Fruit fly (Drosophila melanogaster) whole organism, embryonic: ENCODE measurements around the gene CG6610.

Experiments
- B-H2 ChIP-seq: fragments of 200-800 bp; sonication (Bioruptor generic); optimal IDR thresholded peaks from 2 replicates; lab custom pipeline; 2018; ENCODE audit warnings: missing biosample characterization, mild to moderate bottlenecking, missing genetic modification characterization
- CG10274 ChIP-seq: fragments of 200-800 bp; sonication (Bioruptor generic); optimal IDR thresholded peaks from 3 replicates; lab custom pipeline; 2017; ENCODE audit warnings: missing biosample characterization, mild to moderate bottlenecking, missing genetic modification characterization
- CG10543 ChIP-seq: fragments of 200-800 bp; sonication (Bioruptor generic); optimal IDR thresholded peaks from 3 replicates; lab custom pipeline; 2017; ENCODE audit warnings: missing biosample characterization, mild to moderate bottlenecking, missing genetic modification characterization, moderate library complexity
- CG10565 ChIP-seq: fragments of 200-800 bp; sonication (Bioruptor generic); optimal IDR thresholded peaks from 3 replicates; lab custom pipeline; 2016; ENCODE audit warnings: missing biosample characterization, mild to moderate bottlenecking, missing genetic modification characterization
- CG11504 ChIP-seq: fragments of 200-800 bp; sonication (Bioruptor generic); optimal IDR thresholded peaks from 3 replicates; lab custom pipeline; 2019; ENCODE audit warnings: missing biosample characterization, mild to moderate bottlenecking, missing genetic modification characterization, moderate library complexity
- CG13424 ChIP-seq: fragments of 200-800 bp; sonication (Bioruptor generic); optimal IDR thresholded peaks from 2 replicates; lab custom pipeline; 2019; ENCODE audit warnings: missing biosample characterization, mild to moderate bottlenecking, missing genetic modification characterization, moderate library complexity
- CG18262 ChIP-seq: fragments of 200-800 bp; optimal IDR thresholded peaks from 3 replicates; lab custom pipeline; 2019; ENCODE audit warnings: missing biosample characterization, mild to moderate bottlenecking, missing genetic modification characterization, moderate library complexity
- CG30431 ChIP-seq: fragments of 200-800 bp; sonication (Bioruptor generic); optimal IDR thresholded peaks from 2 replicates; lab custom pipeline; 2017; ENCODE audit warnings: missing biosample characterization, missing genetic modification characterization
- CG31365 ChIP-seq: fragments of 200-800 bp; sonication (Bioruptor generic); optimal IDR thresholded peaks from 2 replicates; lab custom pipeline; 2018; ENCODE audit warnings: missing biosample characterization, mild to moderate bottlenecking, missing genetic modification characterization
- CG43689 ChIP-seq: fragments of 200-800 bp; sonication (Bioruptor generic); IDR thresholded peaks from 2 replicates; pipeline ENCODE4 v1.3.6; 2022; ENCODE audit warnings: missing biosample characterization, missing genetic modification characterization
- CG4730 ChIP-seq: fragments of 200-800 bp; sonication (Bioruptor generic); IDR thresholded peaks from 2 replicates; pipeline ENCODE4 v1.3.6; 2022; ENCODE audit warnings: missing biosample characterization, missing genetic modification characterization
- CG6254 ChIP-seq: fragments of 200-800 bp; sonication (Bioruptor generic); optimal IDR thresholded peaks from 3 replicates; lab custom pipeline; 2017; ENCODE audit warnings: mild to moderate bottlenecking, missing biosample characterization, missing genetic modification reagents, missing genetic modification characterization
- CG6854 ChIP-seq: fragments of 200-800 bp; sonication (Bioruptor generic); optimal IDR thresholded peaks from 3 replicates; lab custom pipeline; 2017; ENCODE audit warnings: missing biosample characterization, mild to moderate bottlenecking, missing genetic modification characterization
- CG7271 ChIP-seq: fragments of 200-800 bp; sonication (Bioruptor generic); optimal IDR thresholded peaks from 2 replicates; lab custom pipeline; 2018; ENCODE audit warnings: missing biosample characterization, mild to moderate bottlenecking, missing genetic modification characterization, moderate library complexity
- CG7556 ChIP-seq: fragments of 200-800 bp; sonication (Bioruptor generic); optimal IDR thresholded peaks from 2 replicates; lab custom pipeline; 2017; ENCODE audit warnings: missing biosample characterization, mild to moderate bottlenecking, missing genetic modification characterization
- CG9876 ChIP-seq: fragments of 200-800 bp; sonication (Bioruptor generic); optimal IDR thresholded peaks from 2 replicates; lab custom pipeline; 2016; ENCODE audit warnings: missing biosample characterization, missing genetic modification characterization
- Dbx ChIP-seq: fragments of 200-800 bp; sonication (Bioruptor generic); IDR thresholded peaks from 3 replicates; pipeline ENCODE4 v1.3.6; 2022; ENCODE audit warnings: missing biosample characterization, missing genetic modification characterization
- HLH4C ChIP-seq: fragments of 200-800 bp; sonication (Bioruptor generic); IDR thresholded peaks from 3 replicates; pipeline ENCODE4 v1.3.6; 2022; ENCODE audit warnings: missing biosample characterization, missing genetic modification characterization; ENCODE audit not compliant: partially characterized antibody
- Kr ChIP-seq: fragments of 200-800 bp; sonication (Bioruptor generic); optimal IDR thresholded peaks from 2 replicates; lab custom pipeline; 2017; ENCODE audit warnings: missing biosample characterization, mild to moderate bottlenecking, missing genetic modification characterization
- MBD-R2 ChIP-seq: fragments of 200-800 bp; sonication (Bioruptor generic); IDR thresholded peaks from 2 replicates; pipeline ENCODE4 v1.3.6; 2022; ENCODE audit warnings: missing biosample characterization, missing genetic modification characterization
- Max ChIP-seq: fragments of 200-800 bp; sonication (Bioruptor generic); optimal IDR thresholded peaks from 2 replicates; lab custom pipeline; 2016; ENCODE audit warnings: missing biosample characterization, mild to moderate bottlenecking, missing genetic modification characterization
- NFAT ChIP-seq: fragments of 200-800 bp; sonication (Bioruptor generic); IDR thresholded peaks from 2 replicates; pipeline ENCODE4 v1.3.6; 2022; ENCODE audit warnings: missing biosample characterization, missing genetic modification characterization
- Nf-YB ChIP-seq: fragments of 200-800 bp; sonication (Bioruptor generic); optimal IDR thresholded peaks from 3 replicates; lab custom pipeline; 2019; ENCODE audit warnings: missing biosample characterization, mild to moderate bottlenecking, missing genetic modification characterization, moderate library complexity
- Optix ChIP-seq: fragments of 200-800 bp; sonication (Bioruptor generic); IDR thresholded peaks from 3 replicates; pipeline ENCODE4 v1.3.6; 2022; ENCODE audit warnings: missing biosample characterization, missing genetic modification characterization
- Sin3A ChIP-seq: fragments of >200 bp; optimal IDR thresholded peaks from 2 replicates; lab custom pipeline; 2018
- Sox102F ChIP-seq: fragments of 200-800 bp; sonication (Bioruptor generic); optimal IDR thresholded peaks from 2 replicates; lab custom pipeline; 2018; ENCODE audit warnings: missing biosample characterization, mild to moderate bottlenecking, missing genetic modification characterization, moderate library complexity
- TFAM ChIP-seq: fragments of 200-800 bp; sonication (Bioruptor generic); optimal IDR thresholded peaks from 2 replicates; lab custom pipeline; 2017; ENCODE audit warnings: missing biosample characterization, missing genetic modification characterization, inconsistent platforms
- abd-A ChIP-seq: fragments of 200-800 bp; sonication (Bioruptor generic); optimal IDR thresholded peaks from 3 replicates; lab custom pipeline; 2019; ENCODE audit warnings: missing biosample characterization, mild to moderate bottlenecking, missing genetic modification characterization, moderate library complexity
- bigmax ChIP-seq: fragments of 200-800 bp; sonication (Bioruptor generic); optimal IDR thresholded peaks from 2 replicates; lab custom pipeline; 2018; ENCODE audit warnings: missing biosample characterization, mild to moderate bottlenecking, missing genetic modification characterization
- bowl ChIP-seq: fragments of 200-800 bp; sonication (Bioruptor generic); IDR thresholded peaks from 2 replicates; pipeline ENCODE4 v1.3.6; 2022; ENCODE audit warnings: missing biosample characterization, missing genetic modification characterization
- caup ChIP-seq: fragments of 200-800 bp; sonication (Bioruptor generic); optimal IDR thresholded peaks from 3 replicates; lab custom pipeline; 2017; ENCODE audit warnings: missing biosample characterization, mild to moderate bottlenecking, missing genetic modification characterization, moderate library complexity; ENCODE audit not compliant: severe bottlenecking
- chm ChIP-seq: fragments of 200-800 bp; sonication (Bioruptor generic); IDR thresholded peaks from 2 replicates; pipeline ENCODE4 v1.3.6; 2022; ENCODE audit warnings: missing biosample characterization, missing genetic modification characterization
- dati ChIP-seq: fragments of 200-800 bp; sonication (Bioruptor generic); IDR thresholded peaks from 2 replicates; pipeline ENCODE4 v1.3.6; 2022; ENCODE audit warnings: missing biosample characterization, missing genetic modification characterization
- eve ChIP-seq, 2 experiments: fragments of >200 bp; optimal IDR thresholded peaks; 2 replicates each; lab custom pipeline; 2017; ENCODE audit warnings: missing biosample characterization in 2 of 2, missing genetic modification characterization in 2 of 2
- ewg ChIP-seq: fragments of 200-800 bp; sonication (Bioruptor generic); optimal IDR thresholded peaks from 3 replicates; lab custom pipeline; 2017; ENCODE audit warnings: mild to moderate bottlenecking, missing biosample characterization, missing genetic modification reagents, missing genetic modification characterization
- gce ChIP-seq: fragments of 200-800 bp; sonication (Bioruptor generic); IDR thresholded peaks from 3 replicates; pipeline ENCODE4 v1.3.6; 2022; ENCODE audit warnings: missing biosample characterization, missing genetic modification characterization
- insv ChIP-seq, 2 experiments: fragments of 200-800 bp; sonication (Bioruptor generic); optimal IDR thresholded peaks; 3 replicates each; lab custom pipeline; 2016 to 2018; ENCODE audit warnings: missing biosample characterization in 2 of 2, missing genetic modification characterization in 2 of 2
- lmd ChIP-seq: fragments of 200-800 bp; sonication (Bioruptor generic); IDR thresholded peaks from 2 replicates; pipeline ENCODE4 v1.3.6; 2022; ENCODE audit warnings: missing biosample characterization, missing genetic modification characterization
- pfk ChIP-seq: fragments of 200-800 bp; sonication (Bioruptor generic); optimal IDR thresholded peaks from 2 replicates; lab custom pipeline; 2018; ENCODE audit warnings: missing biosample characterization, mild to moderate bottlenecking, missing genetic modification characterization, moderate library complexity
- schlank ChIP-seq: fragments of 200-800 bp; sonication (Bioruptor generic); optimal IDR thresholded peaks from 2 replicates; lab custom pipeline; 2018; ENCODE audit warnings: missing biosample characterization, mild to moderate bottlenecking, missing genetic modification characterization
- sisA ChIP-seq: fragments of 200-800 bp; sonication (Bioruptor generic); IDR thresholded peaks from 2 replicates; pipeline ENCODE4 v1.3.6; 2022; ENCODE audit warnings: missing biosample characterization, missing genetic modification characterization
- trh ChIP-seq: fragments of 200-800 bp; sonication (Bioruptor generic); optimal IDR thresholded peaks from 2 replicates; lab custom pipeline; 2016; ENCODE audit warnings: missing biosample characterization, missing genetic modification characterization
- z ChIP-seq: fragments of 200-800 bp; sonication (Bioruptor generic); IDR thresholded peaks from 3 replicates; pipeline ENCODE4 v1.3.6; 2022; ENCODE audit warnings: missing biosample characterization, missing genetic modification characterization
- zfh2 ChIP-seq: fragments of 200-800 bp; sonication (Bioruptor generic); optimal IDR thresholded peaks from 2 replicates; lab custom pipeline; 2016; ENCODE audit warnings: missing biosample characterization, missing genetic modification characterization

CG6610 gene

DNA sequence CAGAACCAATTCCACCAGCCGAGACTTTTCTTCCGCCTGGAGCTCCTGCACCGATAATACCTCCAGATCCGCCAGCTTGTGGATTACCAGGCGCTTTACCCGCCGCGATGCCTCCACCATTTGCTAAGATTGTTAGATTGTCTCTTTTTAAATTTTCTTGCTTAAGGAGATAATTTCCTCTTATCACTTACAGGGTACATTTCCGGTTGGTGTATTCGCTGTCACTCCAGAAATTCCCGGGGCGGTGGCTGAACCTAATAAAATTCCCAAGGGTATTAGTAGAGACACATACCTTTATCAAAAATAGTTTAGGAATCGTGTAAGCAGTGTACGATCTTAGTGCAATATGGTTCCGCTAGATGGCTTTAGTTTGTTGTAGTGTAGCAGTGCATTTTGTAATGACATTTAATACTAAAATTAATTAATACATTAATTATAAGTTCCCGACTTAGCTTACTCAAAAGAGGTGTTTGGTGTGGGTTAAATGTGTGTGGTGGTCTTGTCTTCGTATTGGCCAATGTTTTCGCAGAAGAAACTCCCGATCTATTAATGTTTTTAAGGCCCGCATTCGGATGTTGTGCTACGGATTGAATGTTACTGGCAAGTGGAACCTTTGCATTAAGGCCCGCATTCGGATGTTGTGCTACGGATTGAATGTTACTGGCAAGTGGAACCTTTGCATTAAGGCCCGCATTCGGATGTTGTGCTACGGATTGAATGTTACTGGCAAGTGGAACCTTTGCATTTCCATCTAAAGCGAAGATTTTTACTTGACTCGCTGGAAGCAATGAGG, 49.5 kb downstream of the CG6610 start (continued):
- TF ChIP-seq CG10543 (GFP tag; lab: Kevin White, UChicago) (peak; percentile 59), CG4730 (GFP tag; lab: Robert Waterston, UW) (peak; percentile 19; the same call in 1 of the 2 replicates), CG6854 (GFP tag; lab: Kevin White, UChicago) (peak; percentile 75), pfk (GFP tag; lab: Kevin White, UChicago) (peak; percentile 60), NFAT (GFP tag; lab: Robert Waterston, UW) (peak; percentile 89), B-H2 (GFP tag; lab: Kevin White, UChicago) (peak; percentile 71), CG6254 (GFP tag; lab: Kevin White, UChicago) (peak; percentile 99), Optix (GFP tag; lab: Robert Waterston, UW) (no peak), dati (peak; percentile 83), CG30431 (peak; percentile 56), schlank (peak; percentile 77), Kr (GFP tag; lab: Kevin White, UChicago) (no peak), Sox102F (GFP tag; lab: Kevin White, UChicago) (peak; percentile 26), trh (peak; percentile 30), insv (GFP tag; optimal IDR thresholded peaks at IDR 0.05; lab: Kevin White, UChicago) (peak in 1 of 2 experiments; percentile 47), CG9876 (peak; percentile 16), CG10274 (GFP tag; lab: Kevin White, UChicago) (peak; percentile 69), CG13424 (tag; lab: Kevin White, UChicago) (peak; percentile 34), CG18262 (tag; lab: Kevin White, UChicago) (peak; percentile 64), CG43689 (GFP tag; lab: Robert Waterston, UW) (peak; percentile 71), z (no peak; the same call in 2 of the 3 replicates), CG10565 (peak; percentile 24), Nf-YB (GFP tag; lab: Kevin White, UChicago) (peak; percentile 45), lmd (GFP tag; lab: Robert Waterston, UW) (peak; percentile 74), bigmax (peak; percentile 68), CG7271 (tag; lab: Kevin White, UChicago) (peak; percentile 87), sisA (GFP tag; lab: Robert Waterston, UW) (no peak), Dbx (GFP tag; lab: Robert Waterston, UW) (peak; percentile 83), eve (GFP tag; optimal IDR thresholded peaks at IDR 0.05; lab: Kevin White, UChicago) (no peak), TFAM (GFP tag; lab: Kevin White, UChicago) (peak; percentile 56), MBD-R2 (GFP tag; lab: Robert Waterston, UW) (peak; percentile 45; the same call in 1 of the 2 replicates), chm (peak; percentile 94), ewg (peak; percentile 49), Max (GFP tag; lab: Kevin White, UChicago) (peak; percentile 40), CG11504 (peak; percentile 13), abd-A (tag; lab: Kevin White, UChicago) (no peak), gce (GFP tag; lab: Robert Waterston, UW) (peak; percentile 94), CG31365 (tag; lab: Kevin White, UChicago) (peak; percentile 96), CG7556 (GFP tag; lab: Kevin White, UChicago) (peak; percentile 45), caup (GFP tag; lab: Kevin White, UChicago) (peak; percentile 94), HLH4C (GFP tag; lab: Robert Waterston, UW) (no peak), bowl (GFP tag; lab: Robert Waterston, UW) (peak; percentile 61; the same call in 1 of the 2 replicates), Sin3A (lab: Kevin White, UChicago) (peak; percentile 43), zfh2 (GFP tag; lab: Kevin White, UChicago) (no peak)
